Fruit fly (Drosophila melanogaster) whole organism, pupa: Measurements from ENCODE around the gene Cad88C.

Experiments used
- CG10348 ChIP-seq: fragments of 200-800 bp; sonication (Bioruptor generic); IDR thresholded peaks from 2 replicates; pipeline ENCODE4 v1.3.6; 2022; ENCODE audit warnings: missing biosample characterization, missing genetic modification characterization
- CG12605 ChIP-seq: fragments of 200-800 bp; sonication (Bioruptor generic); IDR thresholded peaks from 2 replicates; pipeline ENCODE4 v1.3.6; 2022; ENCODE audit warnings: missing biosample characterization, missing genetic modification characterization
- CG14655 ChIP-seq: fragments of 200-800 bp; sonication (Bioruptor generic); optimal IDR thresholded peaks from 3 replicates; lab custom pipeline; 2017; ENCODE audit warnings: mild to moderate bottlenecking, missing biosample characterization, missing genetic modification reagents, missing genetic modification characterization
- CG15710 ChIP-seq: fragments of 200-800 bp; sonication (Bioruptor generic); optimal IDR thresholded peaks from 2 replicates; lab custom pipeline; 2018; ENCODE audit warnings: missing biosample characterization, mild to moderate bottlenecking, missing genetic modification characterization, moderate library complexity
- CG32121 ChIP-seq: fragments of 200-800 bp; sonication (Bioruptor generic); IDR thresholded peaks from 2 replicates; pipeline ENCODE4 v1.3.6; 2022; ENCODE audit warnings: missing biosample characterization, missing genetic modification characterization
- CG34367 ChIP-seq: fragments of 200-800 bp; sonication (Bioruptor generic); optimal IDR thresholded peaks from 2 replicates; lab custom pipeline; 2018; ENCODE audit warnings: missing biosample characterization, mild to moderate bottlenecking, missing genetic modification characterization
- CG4496 ChIP-seq: fragments of 200-800 bp; sonication (Bioruptor generic); IDR thresholded peaks from 3 replicates; pipeline ENCODE4 v1.3.6; 2022; ENCODE audit warnings: missing biosample characterization, missing genetic modification characterization
- CG8301 ChIP-seq: fragments of 200-800 bp; sonication (Bioruptor generic); optimal IDR thresholded peaks from 2 replicates; lab custom pipeline; 2018; ENCODE audit warnings: missing biosample characterization, mild to moderate bottlenecking, missing genetic modification characterization
- CG9948 ChIP-seq: fragments of 200-800 bp; sonication (Bioruptor generic); optimal IDR thresholded peaks from 2 replicates; lab custom pipeline; 2018; ENCODE audit warnings: missing biosample characterization, mild to moderate bottlenecking, missing genetic modification characterization, moderate library complexity
- EcR ChIP-seq: fragments of 200-800 bp; sonication (Bioruptor generic); optimal IDR thresholded peaks from 3 replicates; lab custom pipeline; 2019; ENCODE audit warnings: missing biosample characterization, missing genetic modification characterization, mild to moderate bottlenecking, moderate library complexity, missing genetic modification reagents
- Pif1B ChIP-seq: fragments of 200-800 bp; sonication (Bioruptor generic); optimal IDR thresholded peaks from 3 replicates; lab custom pipeline; 2016; ENCODE audit warnings: missing biosample characterization, missing genetic modification characterization
- Snoo ChIP-seq: fragments of 200-800 bp; sonication (Bioruptor generic); optimal IDR thresholded peaks from 3 replicates; lab custom pipeline; 2017; ENCODE audit warnings: missing biosample characterization, mild to moderate bottlenecking, missing genetic modification characterization, inconsistent platforms
- fd96Ca ChIP-seq: fragments of 200-800 bp; sonication (Bioruptor generic); IDR thresholded peaks from 3 replicates; pipeline ENCODE4 v1.3.6; 2022; ENCODE audit warnings: missing biosample characterization, missing genetic modification characterization
- gl ChIP-seq: fragments of 200-800 bp; sonication (Bioruptor generic); optimal IDR thresholded peaks from 2 replicates; lab custom pipeline; 2018; ENCODE audit warnings: missing biosample characterization, mild to moderate bottlenecking, missing genetic modification characterization

- TF ChIP-seq CG32121 (0 out of 2 replicates have a peak, but pooled peaks have one; percentile 31), CG9948 (tag; lab: Kevin White, UChicago) (no peak), fd96Ca (GFP tag; lab: Robert Waterston, UW) (no peak), gl (tag; lab: Kevin White, UChicago) (no peak), CG10348 (GFP tag; lab: Robert Waterston, UW) (0 out of 2 replicates have a peak, but pooled peaks have one; percentile 23), CG4496 (GFP tag; lab: Robert Waterston, UW) (peak; percentile 33), CG12605 (GFP tag; lab: Robert Waterston, UW) (peak; percentile 10; the same call in 1 of the 2 replicates), Pif1B (no peak), CG8301 (tag; lab: Kevin White, UChicago) (no peak), EcR (GFP tag; lab: Kevin White, UChicago) (no peak), CG14655 (GFP tag; lab: Kevin White, UChicago) (peak; percentile 39), CG34367 (tag; lab: Kevin White, UChicago) (peak; percentile 26), Snoo (tag; lab: Kevin White, UChicago) (peak; percentile 49), CG15710 (tag; lab: Kevin White, UChicago) (peak; percentile 56)
Observed at dm6 chr3R:14608892-14609692, 21.2 kb upstream of the Cad88C start, which contains the start of gene CG14853.
